Worm (Caenorhabditis elegans): ENCODE measurements around the gene oac-11.

oac-11 gene

DNA sequence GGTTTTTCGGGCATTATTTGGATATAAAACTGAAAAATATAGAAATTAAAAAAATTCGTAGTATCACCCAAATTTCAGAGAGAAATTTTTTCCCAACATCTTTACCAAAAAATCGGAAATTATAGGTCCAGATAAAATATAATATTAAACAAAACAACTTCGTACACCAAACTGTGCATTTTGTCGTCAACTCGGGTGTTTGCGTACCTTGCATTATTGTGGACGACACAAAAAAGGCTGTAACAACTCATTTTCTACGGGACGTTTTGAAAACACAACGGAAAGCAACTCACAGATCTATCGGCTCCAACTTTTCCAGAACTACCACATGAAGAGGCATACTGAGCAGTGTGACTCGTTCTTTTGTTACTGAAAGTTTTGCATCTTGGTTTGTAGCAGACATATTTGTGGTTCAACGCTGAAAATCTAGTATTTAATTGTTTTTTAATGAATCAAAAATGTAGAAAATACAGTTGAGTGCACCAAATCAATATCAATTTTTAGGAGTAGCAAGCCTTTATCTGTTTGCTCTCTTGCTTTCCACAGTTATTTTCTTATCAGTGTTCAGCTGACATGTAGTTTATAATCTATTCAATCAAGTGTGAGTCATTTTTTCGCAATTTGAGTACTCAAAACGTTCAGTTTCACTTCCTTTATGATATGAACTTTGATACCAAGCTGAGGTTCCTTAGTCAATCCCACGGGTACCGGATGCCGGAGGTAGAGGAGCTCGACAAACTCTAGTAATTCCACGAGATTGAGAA, 45.1 kb downstream of the oac-11 start:
- peak; percentile 71 for TF ChIP-seq nhr-80 (tag; optimal IDR thresholded peaks at IDR 0.05)
- no peak for TF ChIP-seq egl-44 (GFP tag; IDR thresholded peaks at IDR 0.05)
- peak; percentile 13 for TF ChIP-seq ets-4 (GFP tag; optimal IDR thresholded peaks at IDR 0.05)

DNA sequence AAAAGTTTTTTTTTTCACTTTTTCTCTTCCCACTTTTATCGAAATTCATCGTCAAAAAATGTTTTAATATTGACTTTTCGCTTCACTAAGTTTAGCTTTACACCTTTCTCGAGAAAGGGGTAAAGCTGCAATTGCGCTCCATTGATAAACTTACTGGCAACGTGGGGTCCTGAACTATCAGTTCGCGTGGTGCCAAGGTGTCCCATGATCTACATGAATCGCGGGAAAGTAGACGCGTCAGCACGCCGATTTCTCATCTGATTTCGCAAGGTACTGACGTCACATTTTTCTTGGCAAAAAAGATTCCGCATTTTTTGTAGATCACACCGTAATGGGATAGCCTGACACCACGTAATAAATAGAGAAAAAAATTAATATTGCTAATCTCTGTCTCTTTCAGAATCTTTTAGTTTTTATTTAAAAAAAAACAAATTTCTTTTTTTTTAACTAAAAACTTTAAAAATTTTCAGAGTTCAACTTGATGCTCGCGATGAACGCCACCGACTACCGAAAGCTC, 48.9 kb downstream of the oac-11 start, which contains the start of gene lido-15:
Gene lido-15, plus strand, starts transcription at position 467 of the 517 bp plus-strand sequence.
- TF ChIP-seq cebp-1 (GFP tag; IDR thresholded peaks at IDR 0.05) (no peak), cebp-1 (tag; optimal IDR thresholded peaks at IDR 0.05) (peak; percentile 39), mcd-1 (GFP tag; IDR thresholded peaks at IDR 0.05) (0 out of 2 replicates have a peak, but pooled peaks have one; percentile 27), nfyb-1 (GFP tag; IDR thresholded peaks at IDR 0.05) (no peak), attf-5 (GFP tag; optimal IDR thresholded peaks at IDR 0.05) (peak; percentile 5)

DNA sequence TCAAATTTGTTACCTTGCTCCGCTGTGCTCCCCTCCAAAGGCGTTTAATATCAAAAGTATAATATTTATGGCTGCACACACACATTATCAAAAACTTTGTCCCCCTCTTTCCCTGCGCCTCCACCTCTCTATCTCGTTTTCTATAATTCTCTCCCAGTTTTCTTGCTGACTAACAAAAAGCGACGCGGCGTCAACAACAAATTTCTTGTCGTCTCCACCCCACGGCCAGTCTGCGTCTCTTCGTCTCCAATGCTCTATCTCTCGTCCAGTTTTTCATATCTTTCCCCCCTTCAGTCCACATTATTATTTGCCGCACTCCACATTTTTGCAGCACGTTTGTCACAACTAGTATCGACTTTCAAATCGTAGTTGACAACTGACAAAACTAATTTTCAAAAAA, 50.2 kb downstream of the oac-11 start:
- TF ChIP-seq attf-5 (GFP tag; optimal IDR thresholded peaks at IDR 0.05) (peak; percentile 38), F22D6.2 (tag; optimal IDR thresholded peaks at IDR 0.05) (no peak), nhr-80 (tag; optimal IDR thresholded peaks at IDR 0.05) (peak; percentile 87), lin-40 (tag; optimal IDR thresholded peaks at IDR 0.05) (peak; percentile 23), Y79H2A.3 (GFP tag; conservative IDR thresholded peaks at IDR 0.05) (no peak), zfh-2 (GFP tag; conservative IDR thresholded peaks at IDR 0.05) (peak; percentile 43; the same call in 1 of the 2 replicates), ceh-40 (GFP tag; IDR thresholded peaks at IDR 0.05) (no peak), hmg-1.2 (GFP tag; IDR thresholded peaks at IDR 0.05) (peak; percentile 93), nfya-2 (GFP tag; IDR thresholded peaks at IDR 0.05) (no peak), cebp-1 (GFP tag; IDR thresholded peaks at IDR 0.05) (no peak), cebp-1 (tag; optimal IDR thresholded peaks at IDR 0.05) (peak; percentile 37), snpc-4 (GFP tag; optimal IDR thresholded peaks at IDR 0.05) (no peak), snpc-4 (tag; optimal IDR thresholded peaks at IDR 0.05) (peak in 1 of 4 experiments; percentile 33), dox-1 (GFP tag; IDR thresholded peaks at IDR 0.05) (peak; percentile 70), mcd-1 (GFP tag; IDR thresholded peaks at IDR 0.05) (0 out of 2 replicates have a peak, but pooled peaks have one; percentile 30), K12H6.12 (tag; optimal IDR thresholded peaks at IDR 0.05) (peak; percentile 42)

DNA sequence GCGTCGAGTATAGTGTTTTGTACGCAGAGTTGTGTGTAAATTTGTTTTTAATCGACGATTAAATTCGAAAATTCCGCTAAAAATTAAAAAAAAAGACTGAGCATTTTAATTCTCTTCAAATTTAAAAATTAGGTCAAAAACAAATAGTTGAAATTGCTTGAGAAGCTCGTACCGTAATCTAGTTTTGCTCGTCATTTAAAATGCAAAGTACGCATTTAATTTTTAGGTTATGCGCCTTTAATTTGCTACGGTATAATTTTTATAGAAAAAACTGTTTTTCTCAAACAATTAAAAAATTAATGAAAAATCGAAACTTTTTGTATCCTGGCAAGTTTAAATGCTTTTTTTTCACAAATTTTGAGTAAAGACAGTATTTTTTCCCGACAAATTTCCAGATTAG, 52.1 kb downstream of the oac-11 start:
- peak; percentile 79 for TF ChIP-seq madf-8 (GFP tag; conservative IDR thresholded peaks at IDR 0.05)
- TF ChIP-seq ceh-91 (GFP tag; IDR thresholded peaks at IDR 0.05), result peak; percentile 61; the same call in 1 of the 2 replicates
- peak; percentile 93 for TF ChIP-seq madf-6 (GFP tag; IDR thresholded peaks at IDR 0.05)
- no peak for TF ChIP-seq hmg-20 (GFP tag; IDR thresholded peaks at IDR 0.05)
- TF ChIP-seq him-1 (tag; optimal IDR thresholded peaks at IDR 0.05), result peak; percentile 33
- peak; percentile 52 for TF ChIP-seq F33H1.4 (GFP tag; IDR thresholded peaks at IDR 0.05)
- TF ChIP-seq unc-62 (GFP tag; optimal IDR thresholded peaks at IDR 0.05), result no peak
- peak; percentile 12 for TF ChIP-seq snpc-1.3 (tag; optimal IDR thresholded peaks at IDR 0.05; ENCODE audit: insufficient read depth)
- TF ChIP-seq lin-26 (GFP tag; IDR thresholded peaks at IDR 0.05), result no peak
- TF ChIP-seq ceh-100 (GFP tag; IDR thresholded peaks at IDR 0.05), result no peak
- TF ChIP-seq B0019.2 (GFP tag; conservative IDR thresholded peaks at IDR 0.05), result no peak
- peak; percentile 95 for TF ChIP-seq lsl-1 (GFP tag; optimal IDR thresholded peaks at IDR 0.05)
- TF ChIP-seq xnd-1 (tag; optimal IDR thresholded peaks at IDR 0.05), result peak; percentile 98
- peak; percentile 32; the same call in 1 of the 2 replicates for TF ChIP-seq D2030.7 (GFP tag; IDR thresholded peaks at IDR 0.05)
- TF ChIP-seq Y67H2A.10 (GFP tag; conservative IDR thresholded peaks at IDR 0.05), result no peak
- no peak for TF ChIP-seq dpff-1 (tag; optimal IDR thresholded peaks at IDR 0.05)
